Fruit fly (Drosophila melanogaster): ENCODE data around the gene cm.

cm gene

dm6 chrX:6969364-6970137 lies 41.4 kb downstream of the cm start, which contains the start of gene CG4586 (continued):
- peak; percentile 75 for TF ChIP-seq Usf (GFP tag; optimal IDR thresholded peaks at IDR 0.05)
- TF ChIP-seq cad (GFP tag; optimal IDR thresholded peaks at IDR 0.05), result no peak
- TF ChIP-seq HmgD (GFP tag; optimal IDR thresholded peaks at IDR 0.05), result peak; percentile 95
- TF ChIP-seq Doc2 (GFP tag; IDR thresholded peaks at IDR 0.05), result peak; percentile 65; the same call in 1 of the 2 replicates
- peak; percentile 95 for TF ChIP-seq CG7987 (GFP tag; optimal IDR thresholded peaks at IDR 0.05)
- TF ChIP-seq vvl (GFP tag; IDR thresholded peaks at IDR 0.05), result peak; percentile 98
- TF ChIP-seq sima (GFP tag; optimal IDR thresholded peaks at IDR 0.05), result peak; percentile 89
- peak; percentile 94 for TF ChIP-seq CG10209 (GFP tag; optimal IDR thresholded peaks at IDR 0.05)
- peak; percentile 89 for TF ChIP-seq sr (GFP tag; IDR thresholded peaks at IDR 0.05)
- peak; percentile 92 for TF ChIP-seq CG12236 (GFP tag; optimal IDR thresholded peaks at IDR 0.05)
- peak; percentile 98 for TF ChIP-seq BtbVII (GFP tag; optimal IDR thresholded peaks at IDR 0.05)
- peak; percentile 97 for TF ChIP-seq ems (GFP tag; optimal IDR thresholded peaks at IDR 0.05)
- peak in 1 of 3 experiments; percentile 67 for TF ChIP-seq lola (GFP tag; optimal IDR thresholded peaks at IDR 0.05)
- peak; percentile 84; the same call in 2 of the 3 replicates for TF ChIP-seq CG2199 (GFP tag; IDR thresholded peaks at IDR 0.05)
- TF ChIP-seq abd-A (tag; optimal IDR thresholded peaks at IDR 0.05), result peak; percentile 46
- TF ChIP-seq CG6683 (GFP tag; optimal IDR thresholded peaks at IDR 0.05), result peak; percentile 94
- peak; percentile 90 for TF ChIP-seq Bdp1 (GFP tag; optimal IDR thresholded peaks at IDR 0.05)
- peak; percentile 72 for TF ChIP-seq Spps (tag; optimal IDR thresholded peaks at IDR 0.05)
- TF ChIP-seq CG31388 (GFP tag; optimal IDR thresholded peaks at IDR 0.05), result peak; percentile 74
- TF ChIP-seq Lim3 (GFP tag; IDR thresholded peaks at IDR 0.05), result peak; percentile 58; the same call in 1 of the 2 replicates
- TF ChIP-seq CG4820 (GFP tag; optimal IDR thresholded peaks at IDR 0.05), result peak; percentile 88
- TF ChIP-seq sob (GFP tag; IDR thresholded peaks at IDR 0.05), result peak; percentile 95
- peak; percentile 93 for TF ChIP-seq CG11504 (tag; optimal IDR thresholded peaks at IDR 0.05)
- peak; percentile 95 for TF ChIP-seq CG13894 (tag; optimal IDR thresholded peaks at IDR 0.05)
- TF ChIP-seq pros (GFP tag; optimal IDR thresholded peaks at IDR 0.05), result peak; percentile 3
- TF ChIP-seq CG3065 (GFP tag; optimal IDR thresholded peaks at IDR 0.05), result peak; percentile 90
- peak; percentile 90 for TF ChIP-seq emc (GFP tag; optimal IDR thresholded peaks at IDR 0.05)
- no peak for TF ChIP-seq prd (optimal IDR thresholded peaks at IDR 0.05)
- peak; percentile 90 for TF ChIP-seq prd (GFP tag; IDR thresholded peaks at IDR 0.05)
- TF ChIP-seq Ravus (GFP tag; IDR thresholded peaks at IDR 0.05), result peak; percentile 76
- peak; percentile 96 for TF ChIP-seq mirr (GFP tag; optimal IDR thresholded peaks at IDR 0.05)
- TF ChIP-seq btn (GFP tag; optimal IDR thresholded peaks at IDR 0.05), result peak; percentile 96
- TF ChIP-seq Sin3A (optimal IDR thresholded peaks at IDR 0.05), result no peak
- TF ChIP-seq gem (tag; optimal IDR thresholded peaks at IDR 0.05), result peak; percentile 95
- peak; percentile 64 for TF ChIP-seq Adf1 (GFP tag; IDR thresholded peaks at IDR 0.05)
- TF ChIP-seq CG8478 (optimal IDR thresholded peaks at IDR 0.05), result no peak
- peak; percentile 81 for TF ChIP-seq da (GFP tag; optimal IDR thresholded peaks at IDR 0.05)
- peak; percentile 100 for TF ChIP-seq Med (GFP tag)
- no peak for TF ChIP-seq Tbp (GFP tag; optimal IDR thresholded peaks at IDR 0.05)
- peak; percentile 92 for TF ChIP-seq CG5245 (GFP tag; optimal IDR thresholded peaks at IDR 0.05)
- TF ChIP-seq sna (GFP tag; IDR thresholded peaks at IDR 0.05; ENCODE audit: partially characterized antibody), result no peak
- TF ChIP-seq CG32532 (GFP tag; IDR thresholded peaks at IDR 0.05), result peak; percentile 96
- peak; percentile 84 for TF ChIP-seq CG6654 (GFP tag; optimal IDR thresholded peaks at IDR 0.05)
- TF ChIP-seq Taf1 (GFP tag; IDR thresholded peaks at IDR 0.05), result peak; percentile 82
- TF ChIP-seq CG7928 (GFP tag; optimal IDR thresholded peaks at IDR 0.05), result peak; percentile 80
- TF ChIP-seq CG4617 (GFP tag; optimal IDR thresholded peaks at IDR 0.05; ENCODE audit: borderline replicate concordance), result peak; percentile 81
- TF ChIP-seq fd96Cb (tag; optimal IDR thresholded peaks at IDR 0.05), result peak; percentile 87
- peak; percentile 93 for TF ChIP-seq wdn (GFP tag; IDR thresholded peaks at IDR 0.05)
- TF ChIP-seq Dip3 (GFP tag; optimal IDR thresholded peaks at IDR 0.05), result peak; percentile 96
- peak; percentile 78 for TF ChIP-seq Nf-YC (tag; optimal IDR thresholded peaks at IDR 0.05)
